Worm (Caenorhabditis elegans): ENCODE results near the gene srbc-70.

- TF ChIP-seq hlh-30 (tag; optimal IDR thresholded peaks at IDR 0.05; ENCODE audit: insufficient read depth) (no peak), nhr-11 (tag; optimal IDR thresholded peaks at IDR 0.05) (no peak), snpc-4 (tag; optimal IDR thresholded peaks at IDR 0.05) (no peak), unc-62 (GFP tag; optimal IDR thresholded peaks at IDR 0.05 in 1 of 2) (peak in 1 of 2 experiments; percentile 78), unc-62 (tag; optimal IDR thresholded peaks at IDR 0.05) (no peak), nhr-76 (tag; optimal IDR thresholded peaks at IDR 0.05) (no peak)
Observed at ce11 chrIV:4210868-4211267, 16.9 kb downstream of the srbc-70 start.
